Worm (Caenorhabditis elegans): ENCODE data around the gene pbo-1.

Gene pbo-1

DNA sequence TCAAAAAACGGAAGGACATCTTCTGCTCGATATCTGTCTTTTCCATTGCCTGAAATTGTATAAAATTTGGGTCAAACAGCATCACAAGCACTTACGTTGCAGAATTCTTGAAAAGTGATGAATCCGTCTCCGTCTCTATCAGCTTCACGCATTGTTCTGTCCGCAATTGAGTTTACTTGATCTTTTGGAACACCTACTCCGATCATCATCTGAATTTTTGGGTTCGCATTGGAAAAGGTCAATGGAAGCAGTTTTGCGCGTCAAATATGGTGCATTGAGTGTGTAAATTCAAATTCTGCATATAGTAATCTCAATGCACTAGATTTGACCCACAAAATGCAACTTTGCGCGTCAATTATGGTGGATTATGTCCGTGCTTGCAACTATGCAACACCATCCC is 4.7 kb downstream of the pbo-1 start:
- TF ChIP-seq fos-1 (tag; optimal IDR thresholded peaks at IDR 0.05) (no peak), elt-2 (tag; optimal IDR thresholded peaks at IDR 0.05) (no peak), nhr-77 (tag; optimal IDR thresholded peaks at IDR 0.05) (no peak), nhr-28 (tag; optimal IDR thresholded peaks at IDR 0.05) (no peak), hmg-11 (tag; optimal IDR thresholded peaks at IDR 0.05) (no peak), nhr-11 (tag; optimal IDR thresholded peaks at IDR 0.05) (no peak), tbx-2 (tag; optimal IDR thresholded peaks at IDR 0.05) (no peak), ceh-28 (tag; optimal IDR thresholded peaks at IDR 0.05) (no peak), elt-1 (tag; optimal IDR thresholded peaks at IDR 0.05) (no peak), snpc-4 (tag; optimal IDR thresholded peaks at IDR 0.05) (no peak), daf-12 (tag; optimal IDR thresholded peaks at IDR 0.05) (no peak), ceh-82 (tag; optimal IDR thresholded peaks at IDR 0.05) (no peak), mdl-1 (tag; optimal IDR thresholded peaks at IDR 0.05) (no peak)

DNA sequence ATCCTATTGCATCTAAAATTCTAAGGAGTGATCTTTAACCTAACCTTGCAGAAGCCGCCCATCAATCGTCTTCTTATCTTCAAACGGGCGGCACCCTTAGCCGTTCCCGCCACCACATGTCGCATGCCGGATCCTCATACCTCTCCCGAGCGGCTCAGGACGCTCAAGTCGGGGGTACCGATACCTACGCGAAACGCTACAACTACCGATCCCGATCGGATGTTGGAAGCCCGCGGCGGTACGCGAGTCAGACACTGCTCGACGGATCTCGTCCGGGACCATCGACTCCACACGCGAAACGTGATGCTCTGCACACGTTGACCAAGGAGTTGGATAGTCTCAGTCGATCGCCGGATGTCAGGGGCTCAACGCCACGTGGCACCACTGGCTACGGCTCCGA is 6.9 kb downstream of the pbo-1 start:
- TF ChIP-seq nhr-43 (tag; optimal IDR thresholded peaks at IDR 0.05; ENCODE audit: poor library complexity, severe bottlenecking) = no peak
- no peak for TF ChIP-seq zag-1 (tag; optimal IDR thresholded peaks at IDR 0.05)
- no peak for TF ChIP-seq nhr-28 (tag; optimal IDR thresholded peaks at IDR 0.05)
- no peak for TF ChIP-seq eor-1 (tag; optimal IDR thresholded peaks at IDR 0.05)
- TF ChIP-seq ama-1 (optimal IDR thresholded peaks at IDR 0.05) = no peak
- no peak for TF ChIP-seq unc-39 (tag; optimal IDR thresholded peaks at IDR 0.05)
- no peak for TF ChIP-seq pqm-1 (tag; optimal IDR thresholded peaks at IDR 0.05)
- no peak for TF ChIP-seq pha-4 (tag; optimal IDR thresholded peaks at IDR 0.05)
- no peak for TF ChIP-seq fos-1 (tag; optimal IDR thresholded peaks at IDR 0.05)
- TF ChIP-seq ceh-28 (tag; optimal IDR thresholded peaks at IDR 0.05) = no peak
- TF ChIP-seq ztf-11 (tag; optimal IDR thresholded peaks at IDR 0.05) = no peak
- TF ChIP-seq ceh-82 (tag; optimal IDR thresholded peaks at IDR 0.05) = no peak
- TF ChIP-seq mdl-1 (tag; optimal IDR thresholded peaks at IDR 0.05) = no peak
- no peak for TF ChIP-seq lsy-12 (tag; optimal IDR thresholded peaks at IDR 0.05)
- no peak for TF ChIP-seq nhr-237 (tag; optimal IDR thresholded peaks at IDR 0.05)
- no peak for TF ChIP-seq unc-62 (GFP tag; optimal IDR thresholded peaks at IDR 0.05)
- no peak for TF ChIP-seq elt-2 (tag; optimal IDR thresholded peaks at IDR 0.05)

DNA sequence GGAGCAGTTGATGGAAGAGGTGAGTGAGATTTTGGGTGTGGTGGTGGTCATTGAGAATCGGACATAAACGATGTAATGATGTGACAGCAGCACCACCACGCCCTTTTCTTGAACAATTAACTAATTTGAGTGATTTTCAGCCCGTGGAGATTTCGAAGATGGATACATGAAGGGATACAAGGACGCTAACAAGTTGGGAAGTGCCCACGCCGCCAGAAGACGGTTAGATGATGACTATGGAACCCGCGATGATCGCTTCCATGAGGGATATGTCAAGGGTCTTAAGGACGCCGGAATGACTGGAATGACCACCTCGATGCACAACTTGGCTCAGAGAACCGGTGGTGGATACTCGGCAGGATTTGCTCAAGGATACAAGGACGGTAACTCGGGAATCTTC is 8.2 kb downstream of the pbo-1 start:
- no peak for TF ChIP-seq daf-12 (tag; optimal IDR thresholded peaks at IDR 0.05)
- no peak for TF ChIP-seq ztf-11 (tag; optimal IDR thresholded peaks at IDR 0.05)

DNA sequence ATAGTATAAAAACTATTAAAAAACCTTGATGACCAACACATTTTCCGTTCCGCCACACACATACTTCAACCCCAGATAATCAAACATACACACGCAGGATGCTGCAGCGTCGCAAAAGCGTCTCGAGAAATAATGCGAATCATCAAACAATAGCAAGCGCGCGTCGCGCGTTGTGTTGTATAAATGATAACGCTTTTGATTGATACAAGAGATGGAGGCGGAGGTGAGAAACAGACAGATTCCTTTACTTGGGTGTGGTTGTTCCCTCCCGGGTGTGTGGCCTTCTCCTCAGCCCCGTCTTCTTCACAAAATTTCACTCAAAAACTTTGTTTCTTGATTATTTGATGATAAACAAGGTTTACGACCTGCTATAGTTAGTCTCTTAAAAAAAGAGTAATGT is 10.2 kb downstream of the pbo-1 start:
- TF ChIP-seq elt-2 (tag; optimal IDR thresholded peaks at IDR 0.05) = peak; percentile 48
- TF ChIP-seq fkh-10 (GFP tag; optimal IDR thresholded peaks at IDR 0.05) = no peak
- peak; percentile 17 for TF ChIP-seq pqm-1 (tag; optimal IDR thresholded peaks at IDR 0.05)
- no peak for TF ChIP-seq elt-1 (tag; optimal IDR thresholded peaks at IDR 0.05)
- no peak for TF ChIP-seq hmg-11 (tag; optimal IDR thresholded peaks at IDR 0.05)
- no peak for TF ChIP-seq eor-1 (tag; optimal IDR thresholded peaks at IDR 0.05)
- no peak for TF ChIP-seq tbx-2 (tag; optimal IDR thresholded peaks at IDR 0.05)

DNA sequence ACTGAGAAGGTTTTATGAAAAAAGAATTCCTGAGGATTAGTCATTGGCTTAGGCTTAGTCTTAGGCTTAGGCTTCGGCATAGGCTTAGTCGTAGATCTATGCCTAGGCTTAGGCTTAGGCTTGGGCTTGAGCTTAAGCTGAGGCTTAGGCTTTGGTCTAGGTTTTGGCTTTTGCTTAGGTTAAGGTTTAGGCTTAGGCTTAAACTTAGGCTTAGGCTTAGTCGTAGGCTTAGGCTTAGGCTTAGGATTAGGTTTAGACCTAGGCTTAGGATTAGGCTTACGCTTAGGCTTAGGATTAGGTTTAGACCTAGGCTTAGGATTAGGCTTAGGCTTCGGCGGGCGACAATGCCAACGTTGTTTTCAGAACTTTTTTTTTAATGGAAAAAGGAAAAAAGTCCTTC is 10.8 kb downstream of the pbo-1 start:
- TF ChIP-seq elt-2 (tag; optimal IDR thresholded peaks at IDR 0.05) = no peak
- TF ChIP-seq pqm-1 (tag; optimal IDR thresholded peaks at IDR 0.05) = no peak
- TF ChIP-seq elt-1 (tag; optimal IDR thresholded peaks at IDR 0.05) = no peak
- TF ChIP-seq fos-1 (tag; optimal IDR thresholded peaks at IDR 0.05) = no peak
- TF ChIP-seq ztf-11 (tag; optimal IDR thresholded peaks at IDR 0.05) = no peak
- no peak for TF ChIP-seq tbx-2 (tag; optimal IDR thresholded peaks at IDR 0.05)
- TF ChIP-seq egl-5 (tag; optimal IDR thresholded peaks at IDR 0.05) = no peak
- no peak for TF ChIP-seq nhr-67 (tag; optimal IDR thresholded peaks at IDR 0.05)
- no peak for TF ChIP-seq lin-39 (tag; optimal IDR thresholded peaks at IDR 0.05)
- no peak for TF ChIP-seq aly-2 (tag; optimal IDR thresholded peaks at IDR 0.05)
- TF ChIP-seq skn-1 (tag; optimal IDR thresholded peaks at IDR 0.05) = no peak
- TF ChIP-seq fkh-2 (tag; optimal IDR thresholded peaks at IDR 0.05) = no peak
- TF ChIP-seq ceh-16 (tag; optimal IDR thresholded peaks at IDR 0.05) = no peak
- TF ChIP-seq nfya-1 (tag; optimal IDR thresholded peaks at IDR 0.05; ENCODE audit: insufficient read depth) = no peak
- no peak for TF ChIP-seq ceh-9 (tag; optimal IDR thresholded peaks at IDR 0.05)
- no peak for TF ChIP-seq ceh-28 (tag; optimal IDR thresholded peaks at IDR 0.05)
- TF ChIP-seq nhr-28 (tag; optimal IDR thresholded peaks at IDR 0.05) = no peak
- no peak for TF ChIP-seq egl-27 (tag; optimal IDR thresholded peaks at IDR 0.05)
- no peak for TF ChIP-seq ama-1 (optimal IDR thresholded peaks at IDR 0.05)
- no peak for TF ChIP-seq snpc-4 (tag; optimal IDR thresholded peaks at IDR 0.05)

Data from whole organism, L3 larva.